Worm (Caenorhabditis elegans) whole organism, early embryonic: ENCODE results near the gene pes-5.

Source experiments
- B0310.2 ChIP-seq: sonication (generic microtip); optimal IDR thresholded peaks from 2 replicates; lab custom pipeline; 2016; ENCODE audit warnings: mild to moderate bottlenecking, missing genetic modification characterization, missing compliant biosample characterization
- F13C5.2 ChIP-seq: sonication (generic microtip); optimal IDR thresholded peaks from 2 replicates; lab custom pipeline; 2017; ENCODE audit warnings: mild to moderate bottlenecking, missing genetic modification characterization, inconsistent platforms, missing compliant biosample characterization
- ama-1 ChIP-seq: fragments of 150-350 bp; optimal IDR thresholded peaks from 2 replicates; lab custom pipeline; 2014
- ceh-13 ChIP-seq: fragments of 200-800 bp; sonication (Bioruptor generic); optimal IDR thresholded peaks from 2 replicates; lab custom pipeline; 2018; ENCODE audit warnings: mild to moderate bottlenecking, missing genetic modification characterization, missing compliant biosample characterization
- flt-1 ChIP-seq: fragments of 200-800 bp; sonication (Bioruptor generic); IDR thresholded peaks from 2 replicates; pipeline ENCODE4 v1.3.6; 2022; ENCODE audit warnings: missing genetic modification characterization, missing compliant biosample characterization
- hmbx-1 ChIP-seq: sonication (generic microtip); optimal IDR thresholded peaks from 2 replicates; lab custom pipeline; 2016; ENCODE audit warnings: mild to moderate bottlenecking, missing genetic modification characterization, missing compliant biosample characterization
- hnd-1 ChIP-seq: sonication (generic microtip); optimal IDR thresholded peaks from 2 replicates; lab custom pipeline; 2016; ENCODE audit warnings: missing genetic modification characterization, missing compliant biosample characterization
- pes-1 ChIP-seq: fragments of 200-800 bp; sonication (Bioruptor generic); IDR thresholded peaks from 2 replicates; pipeline ENCODE4 v1.3.6; 2022; ENCODE audit warnings: missing genetic modification reagents, missing genetic modification characterization, missing compliant biosample characterization
- tbx-11 ChIP-seq: fragments of 200-800 bp; sonication (Bioruptor generic); IDR thresholded peaks from 2 replicates; pipeline ENCODE4 v1.3.6; 2022; ENCODE audit warnings: missing genetic modification characterization, missing compliant biosample characterization
- tbx-37 ChIP-seq: fragments of 200-800 bp; sonication (Bioruptor generic); conservative IDR thresholded peaks from 2 replicates; pipeline ENCODE4 v1.3.6; 2022; ENCODE audit warnings: missing genetic modification reagents, missing genetic modification characterization, missing compliant biosample characterization

ce11 chrII:11854749-11855148 is 24.9 kb upstream of the pes-5 start:
- TF ChIP-seq ama-1 (lab: Kevin White, UChicago) (no peak), F13C5.2 (tag; lab: Kevin White, UChicago) (no peak), ceh-13 (GFP tag; lab: Kevin White, UChicago) (no peak), flt-1 (no peak), tbx-37 (no peak), B0310.2 (tag; lab: Kevin White, UChicago) (no peak), tbx-11 (GFP tag; lab: Robert Waterston, UW) (no peak), pes-1 (GFP tag; lab: Robert Waterston, UW) (no peak), hmbx-1 (tag; lab: Kevin White, UChicago) (no peak), hnd-1 (tag; lab: Kevin White, UChicago) (no peak)
